Fruit fly (Drosophila melanogaster) S2 (cell line): ENCODE data around the gene CG33108.

ENCODE experiments used
- CG8478 ChIP-seq: fragments of >200 bp; optimal IDR thresholded peaks from 2 replicates; lab custom pipeline; 2018
- CTCF ChIP-seq, 2 experiments: fragments of >200 bp; optimal IDR thresholded peaks; 2 replicates each; lab custom pipeline; 2018

- TF ChIP-seq CTCF (optimal IDR thresholded peaks at IDR 0.05; lab: Kevin White, UChicago), result no peak
- TF ChIP-seq CG8478, result no peak
Measured at dm6 chr3R:24006449-24007159, 11.1 kb downstream of the CG33108 start.
